Worm (Caenorhabditis elegans): Measurements from ENCODE around the gene C32D5.11.

ce11 chrII:6341076-6341475, 14.2 kb downstream of the C32D5.11 start:
- TF ChIP-seq scrt-1 (GFP tag; IDR thresholded peaks at IDR 0.05), result no peak
- no peak for TF ChIP-seq tbx-11 (GFP tag; IDR thresholded peaks at IDR 0.05)
- TF ChIP-seq hnd-1 (tag; optimal IDR thresholded peaks at IDR 0.05), result no peak
- TF ChIP-seq aly-1 (tag; optimal IDR thresholded peaks at IDR 0.05), result no peak
- no peak for TF ChIP-seq ama-1 (optimal IDR thresholded peaks at IDR 0.05)
- TF ChIP-seq B0310.2 (tag; optimal IDR thresholded peaks at IDR 0.05), result no peak
- no peak for TF ChIP-seq hmg-4 (GFP tag; optimal IDR thresholded peaks at IDR 0.05)
- TF ChIP-seq F13C5.2 (tag; optimal IDR thresholded peaks at IDR 0.05), result no peak
- no peak for TF ChIP-seq hmbx-1 (tag; optimal IDR thresholded peaks at IDR 0.05)
- TF ChIP-seq pes-1 (GFP tag; IDR thresholded peaks at IDR 0.05), result no peak
